Fruit fly (Drosophila melanogaster) whole organism, embryonic: ENCODE results near the gene dlp.
A peak's percentile ranks its signal among the peaks of the same experiment; 100 is the strongest.

Experiments used
- Bteb2 ChIP-seq: fragments of 200-800 bp; sonication (Bioruptor generic); optimal IDR thresholded peaks from 2 replicates; lab custom pipeline; 2016; ENCODE audit warnings: missing biosample characterization, missing genetic modification characterization
- CG11093 ChIP-seq: fragments of 200-800 bp; sonication (Bioruptor generic); IDR thresholded peaks from 3 replicates; pipeline ENCODE4 v1.3.6; 2022; ENCODE audit warnings: missing biosample characterization, missing genetic modification characterization
- CG13775 ChIP-seq: fragments of 200-800 bp; sonication (Bioruptor generic); optimal IDR thresholded peaks from 3 replicates; lab custom pipeline; 2017; ENCODE audit warnings: missing biosample characterization, mild to moderate bottlenecking, missing genetic modification characterization
- CG15011 ChIP-seq: fragments of 200-800 bp; sonication (Bioruptor generic); optimal IDR thresholded peaks from 3 replicates; lab custom pipeline; 2018; ENCODE audit warnings: missing biosample characterization, mild to moderate bottlenecking, missing genetic modification characterization
- CG1603 ChIP-seq: fragments of 200-800 bp; sonication (Bioruptor generic); optimal IDR thresholded peaks from 2 replicates; lab custom pipeline; 2019; ENCODE audit warnings: missing biosample characterization, mild to moderate bottlenecking, missing genetic modification characterization, moderate library complexity
- CG16863 ChIP-seq: fragments of 200-800 bp; sonication (Bioruptor generic); optimal IDR thresholded peaks from 3 replicates; lab custom pipeline; 2016; ENCODE audit warnings: missing biosample characterization, missing genetic modification characterization
- CG1792 ChIP-seq: fragments of 200-800 bp; sonication (Bioruptor generic); optimal IDR thresholded peaks from 2 replicates; lab custom pipeline; 2016; ENCODE audit warnings: missing biosample characterization, missing genetic modification characterization
- CG2199 ChIP-seq: fragments of 200-800 bp; sonication (Bioruptor generic); IDR thresholded peaks from 3 replicates; pipeline ENCODE4 v1.3.6; 2022; ENCODE audit warnings: missing biosample characterization, missing genetic modification characterization
- CG33213 ChIP-seq: fragments of 200-800 bp; sonication (Bioruptor generic); optimal IDR thresholded peaks from 3 replicates; lab custom pipeline; 2016; ENCODE audit warnings: missing biosample characterization, missing genetic modification characterization
- CG6254 ChIP-seq: fragments of 200-800 bp; sonication (Bioruptor generic); optimal IDR thresholded peaks from 3 replicates; lab custom pipeline; 2017; ENCODE audit warnings: mild to moderate bottlenecking, missing biosample characterization, missing genetic modification reagents, missing genetic modification characterization
- CG6765 ChIP-seq: fragments of 200-800 bp; sonication (Bioruptor generic); optimal IDR thresholded peaks from 3 replicates; lab custom pipeline; 2017; ENCODE audit warnings: missing biosample characterization, mild to moderate bottlenecking, missing genetic modification characterization
- CG8089 ChIP-seq: fragments of 200-800 bp; sonication (Bioruptor generic); optimal IDR thresholded peaks from 3 replicates; lab custom pipeline; 2016; ENCODE audit warnings: missing biosample characterization, missing genetic modification characterization
- CG8944 ChIP-seq: fragments of 200-800 bp; sonication (Bioruptor generic); optimal IDR thresholded peaks from 3 replicates; lab custom pipeline; 2016; ENCODE audit warnings: missing biosample characterization, missing genetic modification characterization
- Chrac-16 ChIP-seq: fragments of 200-800 bp; sonication (Bioruptor generic); optimal IDR thresholded peaks from 3 replicates; lab custom pipeline; 2016; ENCODE audit warnings: missing biosample characterization, missing genetic modification characterization
- Dip2 ChIP-seq: fragments of 200-800 bp; sonication (Bioruptor generic); IDR thresholded peaks from 2 replicates; pipeline ENCODE4 v1.3.6; 2022; ENCODE audit warnings: missing biosample characterization, missing genetic modification characterization
- HLH3B ChIP-seq: fragments of 200-800 bp; sonication (Bioruptor generic); IDR thresholded peaks from 2 replicates; pipeline ENCODE4 v1.3.6; 2022; ENCODE audit warnings: missing biosample characterization, missing genetic modification characterization
- Hand ChIP-seq: fragments of 200-800 bp; sonication (Bioruptor generic); optimal IDR thresholded peaks from 2 replicates; lab custom pipeline; 2017; ENCODE audit warnings: mild to moderate bottlenecking, missing biosample characterization, missing genetic modification reagents, missing genetic modification characterization
- Hr39 ChIP-seq: fragments of >200 bp; optimal IDR thresholded peaks from 2 replicates; lab custom pipeline; 2017
- Jarid2 ChIP-seq: fragments of 200-800 bp; sonication (Bioruptor generic); optimal IDR thresholded peaks from 3 replicates; lab custom pipeline; 2017; ENCODE audit warnings: mild to moderate bottlenecking, missing biosample characterization, missing genetic modification reagents, missing genetic modification characterization
- Lhr ChIP-seq: fragments of 200-800 bp; sonication (Bioruptor generic); optimal IDR thresholded peaks from 3 replicates; lab custom pipeline; 2017; ENCODE audit warnings: mild to moderate bottlenecking, missing biosample characterization, missing genetic modification reagents, missing genetic modification characterization
- MBD-R2 ChIP-seq: fragments of 200-800 bp; sonication (Bioruptor generic); IDR thresholded peaks from 2 replicates; pipeline ENCODE4 v1.3.6; 2022; ENCODE audit warnings: missing biosample characterization, missing genetic modification characterization
- Max ChIP-seq: fragments of 200-800 bp; sonication (Bioruptor generic); optimal IDR thresholded peaks from 2 replicates; lab custom pipeline; 2016; ENCODE audit warnings: missing biosample characterization, mild to moderate bottlenecking, missing genetic modification characterization
- Scr ChIP-seq: fragments of 200-800 bp; sonication (Bioruptor generic); IDR thresholded peaks from 2 replicates; pipeline ENCODE4 v1.3.6; 2022; ENCODE audit warnings: missing biosample characterization, missing genetic modification characterization; ENCODE audit not compliant: partially characterized antibody
- Sox102F ChIP-seq: fragments of 200-800 bp; sonication (Bioruptor generic); optimal IDR thresholded peaks from 2 replicates; lab custom pipeline; 2018; ENCODE audit warnings: missing biosample characterization, mild to moderate bottlenecking, missing genetic modification characterization, moderate library complexity
- al ChIP-seq: fragments of 200-800 bp; sonication (Bioruptor generic); IDR thresholded peaks from 2 replicates; pipeline ENCODE4 v1.3.6; 2022; ENCODE audit warnings: missing biosample characterization, missing genetic modification characterization
- ara ChIP-seq: fragments of 200-800 bp; sonication (Bioruptor generic); IDR thresholded peaks from 2 replicates; pipeline ENCODE4 v1.3.6; 2022; ENCODE audit warnings: missing biosample characterization, missing genetic modification characterization
- az2 ChIP-seq: fragments of 200-800 bp; sonication (Bioruptor generic); optimal IDR thresholded peaks from 3 replicates; lab custom pipeline; 2016; ENCODE audit warnings: missing biosample characterization, missing genetic modification characterization
- chm ChIP-seq: fragments of 200-800 bp; sonication (Bioruptor generic); IDR thresholded peaks from 2 replicates; pipeline ENCODE4 v1.3.6; 2022; ENCODE audit warnings: missing biosample characterization, missing genetic modification characterization
- cwo ChIP-seq: fragments of 200-800 bp; sonication (Bioruptor generic); optimal IDR thresholded peaks from 3 replicates; lab custom pipeline; 2017; ENCODE audit warnings: missing biosample characterization, missing genetic modification characterization, mild to moderate bottlenecking, moderate library complexity, missing genetic modification reagents
- disco-r ChIP-seq: fragments of 200-800 bp; sonication (Bioruptor generic); optimal IDR thresholded peaks from 2 replicates; lab custom pipeline; 2016; ENCODE audit warnings: missing biosample characterization, missing genetic modification characterization
- dmrt99B ChIP-seq: fragments of 200-800 bp; sonication (Bioruptor generic); optimal IDR thresholded peaks from 2 replicates; lab custom pipeline; 2018; ENCODE audit warnings: missing biosample characterization, mild to moderate bottlenecking, missing genetic modification characterization, moderate library complexity
- exex ChIP-seq: fragments of 200-800 bp; sonication (Bioruptor generic); optimal IDR thresholded peaks from 4 replicates; lab custom pipeline; 2018; ENCODE audit warnings: missing biosample characterization, mild to moderate bottlenecking, missing genetic modification characterization, moderate library complexity
- hb ChIP-seq: fragments of 200-800 bp; sonication (Bioruptor generic); IDR thresholded peaks from 3 replicates; pipeline ENCODE4 v1.3.6; 2022; ENCODE audit warnings: missing biosample characterization, missing genetic modification characterization; ENCODE audit not compliant: partially characterized antibody
- jumu ChIP-seq: fragments of 200-800 bp; sonication (Bioruptor generic); optimal IDR thresholded peaks from 3 replicates; lab custom pipeline; 2016; ENCODE audit warnings: missing biosample characterization, missing genetic modification characterization
- kay ChIP-seq: fragments of 200-800 bp; sonication (Bioruptor generic); optimal IDR thresholded peaks from 2 replicates; lab custom pipeline; 2016; ENCODE audit warnings: missing biosample characterization, missing genetic modification characterization
- lilli ChIP-seq: fragments of 200-800 bp; sonication (Bioruptor generic); optimal IDR thresholded peaks from 3 replicates; lab custom pipeline; 2016; ENCODE audit warnings: missing biosample characterization, missing genetic modification characterization
- lmd ChIP-seq: fragments of 200-800 bp; sonication (Bioruptor generic); IDR thresholded peaks from 2 replicates; pipeline ENCODE4 v1.3.6; 2022; ENCODE audit warnings: missing biosample characterization, missing genetic modification characterization
- lov ChIP-seq, 2 experiments: fragments of 200-800 bp in 1 of 2; fragments of >200 bp in 1 of 2; sonication (Bioruptor generic) in 1 of 2; IDR thresholded peaks in 1 of 2; optimal IDR thresholded peaks in 1 of 2; 2 replicates in 1 of 2; 3 replicates in 1 of 2; pipeline versions ENCODE4 v1.3.6 to Lab custom; 2017 to 2022; ENCODE audit warnings: missing biosample characterization in 1 of 2, missing genetic modification characterization in 1 of 2
- maf-S ChIP-seq: fragments of 200-800 bp; sonication (Bioruptor generic); optimal IDR thresholded peaks from 2 replicates; lab custom pipeline; 2016; ENCODE audit warnings: missing biosample characterization, missing genetic modification characterization
- mirr ChIP-seq: fragments of 200-800 bp; sonication (Bioruptor generic); optimal IDR thresholded peaks from 3 replicates; lab custom pipeline; 2018; ENCODE audit warnings: missing biosample characterization, mild to moderate bottlenecking, missing genetic modification characterization
- org-1 ChIP-seq: fragments of 200-800 bp; sonication (Bioruptor generic); optimal IDR thresholded peaks from 2 replicates; lab custom pipeline; 2017; ENCODE audit warnings: missing biosample characterization, missing genetic modification characterization
- pho ChIP-seq: fragments of 200-800 bp; sonication (Bioruptor generic); optimal IDR thresholded peaks from 2 replicates; lab custom pipeline; 2016; ENCODE audit warnings: missing biosample characterization, missing genetic modification characterization
- salm ChIP-seq: fragments of 200-800 bp; sonication (Bioruptor generic); optimal IDR thresholded peaks from 2 replicates; lab custom pipeline; 2018; ENCODE audit warnings: missing biosample characterization, mild to moderate bottlenecking, missing genetic modification characterization
- schlank ChIP-seq: fragments of 200-800 bp; sonication (Bioruptor generic); optimal IDR thresholded peaks from 2 replicates; lab custom pipeline; 2018; ENCODE audit warnings: missing biosample characterization, mild to moderate bottlenecking, missing genetic modification characterization
- sisA ChIP-seq: fragments of 200-800 bp; sonication (Bioruptor generic); IDR thresholded peaks from 2 replicates; pipeline ENCODE4 v1.3.6; 2022; ENCODE audit warnings: missing biosample characterization, missing genetic modification characterization
- ssp ChIP-seq: fragments of 200-800 bp; sonication (Bioruptor generic); IDR thresholded peaks from 2 replicates; pipeline ENCODE4 v1.3.6; 2022; ENCODE audit warnings: missing biosample characterization, missing genetic modification characterization
- tgo ChIP-seq: fragments of 200-800 bp; sonication (Bioruptor generic); IDR thresholded peaks from 3 replicates; pipeline ENCODE4 v1.3.6; 2022; ENCODE audit warnings: missing biosample characterization, missing genetic modification characterization
- vvl ChIP-seq: fragments of 200-800 bp; sonication (Bioruptor generic); IDR thresholded peaks from 2 replicates; pipeline ENCODE4 v1.3.6; 2022; ENCODE audit warnings: missing biosample characterization, missing genetic modification characterization
- wdn ChIP-seq: fragments of 200-800 bp; sonication (Bioruptor generic); IDR thresholded peaks from 2 replicates; pipeline ENCODE4 v1.3.6; 2022; ENCODE audit warnings: missing biosample characterization, missing genetic modification characterization
- zen ChIP-seq: fragments of 200-800 bp; sonication (Bioruptor generic); optimal IDR thresholded peaks from 3 replicates; lab custom pipeline; 2018; ENCODE audit warnings: missing biosample characterization, mild to moderate bottlenecking, missing genetic modification characterization, moderate library complexity

The dlp gene

DNA sequence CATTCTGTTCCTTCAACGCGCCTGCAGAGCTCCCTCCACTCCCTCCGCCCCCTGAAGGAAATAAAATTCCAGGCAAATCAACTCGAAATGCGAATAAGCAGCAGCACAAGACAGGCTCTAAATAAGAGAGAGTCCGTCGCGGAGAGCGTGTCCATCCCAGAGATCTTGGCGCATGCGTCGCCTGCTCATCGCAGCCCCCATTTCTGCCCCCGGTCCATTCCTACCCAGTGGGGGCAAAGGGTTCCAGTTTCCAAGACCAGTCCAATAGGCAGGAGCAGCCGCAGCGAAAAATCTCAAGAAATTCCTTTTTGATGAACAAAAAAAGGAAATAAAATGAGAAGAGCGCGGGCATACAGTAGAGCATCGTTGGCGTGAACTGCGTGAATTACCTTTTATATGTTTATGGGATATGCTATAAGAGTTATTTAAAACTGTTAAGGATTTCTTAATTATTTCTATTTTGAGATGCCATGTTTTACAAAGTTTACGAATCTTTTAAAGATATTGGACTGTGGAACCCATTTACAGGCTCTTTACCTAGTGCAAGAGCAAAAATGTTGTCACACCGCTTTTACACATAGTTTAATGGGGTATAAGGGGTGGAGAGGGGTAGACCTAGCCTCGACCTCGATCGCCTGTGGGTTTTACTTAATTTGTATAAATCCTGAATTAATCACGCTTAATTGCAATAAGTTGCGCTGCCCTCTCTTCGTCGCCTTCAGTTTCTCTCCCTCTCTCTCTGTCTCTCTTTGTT is 1.8 kb downstream of the dlp start (continued):
- TF ChIP-seq Bteb2 (GFP tag; lab: Kevin White, UChicago): no peak
- no peak for TF ChIP-seq CG16863
- peak; percentile 23 for TF ChIP-seq az2 (GFP tag; lab: Kevin White, UChicago)
- no peak; the same call in 1 of the 2 replicates for TF ChIP-seq MBD-R2
- no peak for TF ChIP-seq lov (optimal IDR thresholded peaks at IDR 0.05; lab: Kevin White, UChicago)
- peak; percentile 75; the same call in 1 of the 3 replicates for TF ChIP-seq lov (GFP tag; IDR thresholded peaks at IDR 0.05; lab: Robert Waterston, UW)
- peak; percentile 48 for TF ChIP-seq CG1603 (tag; lab: Kevin White, UChicago)
- TF ChIP-seq jumu (GFP tag; lab: Kevin White, UChicago): no peak
- TF ChIP-seq cwo: no peak
- TF ChIP-seq sisA (GFP tag; lab: Robert Waterston, UW): no peak; the same call in 1 of the 2 replicates
- TF ChIP-seq Jarid2 (GFP tag; lab: Kevin White, UChicago): no peak
- peak; percentile 43 for TF ChIP-seq Sox102F (GFP tag; lab: Kevin White, UChicago)
- TF ChIP-seq HLH3B (GFP tag; lab: Robert Waterston, UW): no peak
- TF ChIP-seq Hr39: no peak
- TF ChIP-seq lilli (GFP tag; lab: Kevin White, UChicago): peak; percentile 27
- TF ChIP-seq CG2199 (GFP tag; lab: Robert Waterston, UW): no peak
- no peak for TF ChIP-seq Lhr (GFP tag; lab: Kevin White, UChicago)
- peak; percentile 3 for TF ChIP-seq zen (tag; lab: Kevin White, UChicago)
- no peak for TF ChIP-seq CG8944 (GFP tag; lab: Kevin White, UChicago)
- no peak for TF ChIP-seq CG6254 (GFP tag; lab: Kevin White, UChicago)
- no peak for TF ChIP-seq CG8089 (GFP tag; lab: Kevin White, UChicago)
- TF ChIP-seq ssp (GFP tag; lab: Robert Waterston, UW): peak; percentile 44; the same call in 1 of the 2 replicates
- TF ChIP-seq ara (GFP tag; lab: Robert Waterston, UW): 0 out of 2 replicates have a peak, but pooled peaks have one; percentile 27
- TF ChIP-seq CG1792 (GFP tag; lab: Kevin White, UChicago): no peak
- TF ChIP-seq chm (GFP tag; lab: Robert Waterston, UW): no peak
- TF ChIP-seq salm: no peak
- TF ChIP-seq tgo (GFP tag; lab: Robert Waterston, UW): no peak
- no peak for TF ChIP-seq Scr (GFP tag; lab: Robert Waterston, UW)
- TF ChIP-seq Max (GFP tag; lab: Kevin White, UChicago): no peak
- TF ChIP-seq pho (GFP tag; lab: Kevin White, UChicago): no peak
- TF ChIP-seq Dip2 (GFP tag; lab: Robert Waterston, UW): no peak
- no peak for TF ChIP-seq maf-S
- TF ChIP-seq dmrt99B (tag; lab: Kevin White, UChicago): peak; percentile 52
- TF ChIP-seq kay (GFP tag; lab: Kevin White, UChicago): no peak
- no peak for TF ChIP-seq CG15011
- TF ChIP-seq Chrac-16 (GFP tag; lab: Kevin White, UChicago): peak; percentile 9
- peak; percentile 43; the same call in 1 of the 2 replicates for TF ChIP-seq lmd (GFP tag; lab: Robert Waterston, UW)
- no peak for TF ChIP-seq CG11093 (GFP tag; lab: Robert Waterston, UW)
- no peak for TF ChIP-seq wdn
- no peak for TF ChIP-seq Hand (GFP tag; lab: Kevin White, UChicago)
- no peak for TF ChIP-seq al (GFP tag; lab: Robert Waterston, UW)
- no peak for TF ChIP-seq disco-r (GFP tag; lab: Kevin White, UChicago)
- TF ChIP-seq mirr (GFP tag; lab: Kevin White, UChicago): no peak
- TF ChIP-seq org-1 (GFP tag; lab: Kevin White, UChicago): no peak
- peak; percentile 50 for TF ChIP-seq vvl
- peak; percentile 24 for TF ChIP-seq CG13775 (GFP tag; lab: Kevin White, UChicago)
- no peak for TF ChIP-seq CG6765 (GFP tag; lab: Kevin White, UChicago)
- no peak for TF ChIP-seq exex (tag; lab: Kevin White, UChicago)
- TF ChIP-seq CG33213 (GFP tag; lab: Kevin White, UChicago): peak; percentile 27
- no peak for TF ChIP-seq schlank (tag; lab: Kevin White, UChicago)
- TF ChIP-seq hb (GFP tag; lab: Robert Waterston, UW): no peak
